Fruit fly (Drosophila melanogaster) whole organism, embryonic: ENCODE data around the gene nAChRalpha7.

Experiments used
- C15 ChIP-seq: fragments of 200-800 bp; sonication (Bioruptor generic); IDR thresholded peaks from 3 replicates; pipeline ENCODE4 v1.3.6; 2022; ENCODE audit warnings: missing biosample characterization, missing genetic modification characterization
- CG10366 ChIP-seq: fragments of 200-800 bp; sonication (Bioruptor generic); IDR thresholded peaks from 2 replicates; pipeline ENCODE4 v1.3.6; 2022; ENCODE audit warnings: missing biosample characterization, missing genetic modification characterization
- CG11398 ChIP-seq: fragments of 200-800 bp; sonication (Bioruptor generic); optimal IDR thresholded peaks from 2 replicates; lab custom pipeline; 2016; ENCODE audit warnings: missing biosample characterization, missing genetic modification characterization
- CG12071 ChIP-seq: fragments of 200-800 bp; sonication (Bioruptor generic); optimal IDR thresholded peaks from 3 replicates; lab custom pipeline; 2018; ENCODE audit warnings: missing biosample characterization, mild to moderate bottlenecking, missing genetic modification characterization
- CG12659 ChIP-seq: fragments of 200-800 bp; sonication (Bioruptor generic); optimal IDR thresholded peaks from 3 replicates; lab custom pipeline; 2017; ENCODE audit warnings: mild to moderate bottlenecking, missing biosample characterization, missing genetic modification reagents, missing genetic modification characterization
- CG12769 ChIP-seq: fragments of 200-800 bp; sonication (Bioruptor generic); optimal IDR thresholded peaks from 2 replicates; lab custom pipeline; 2019; ENCODE audit warnings: missing biosample characterization, mild to moderate bottlenecking, missing genetic modification characterization, moderate library complexity
- CG14860 ChIP-seq: fragments of 200-800 bp; sonication (Bioruptor generic); IDR thresholded peaks from 3 replicates; pipeline ENCODE4 v1.3.6; 2022; ENCODE audit warnings: missing biosample characterization, missing genetic modification characterization; ENCODE audit not compliant: partially characterized antibody
- CG2120 ChIP-seq: fragments of 200-800 bp; sonication (Bioruptor generic); optimal IDR thresholded peaks from 3 replicates; lab custom pipeline; 2016; ENCODE audit warnings: missing biosample characterization, missing genetic modification characterization
- CG2199 ChIP-seq: fragments of 200-800 bp; sonication (Bioruptor generic); IDR thresholded peaks from 3 replicates; pipeline ENCODE4 v1.3.6; 2022; ENCODE audit warnings: missing biosample characterization, missing genetic modification characterization
- CG30403 ChIP-seq: fragments of 200-800 bp; sonication (Bioruptor generic); optimal IDR thresholded peaks from 3 replicates; lab custom pipeline; 2016; ENCODE audit warnings: missing biosample characterization, missing genetic modification characterization
- CG31224 ChIP-seq: fragments of 200-800 bp; sonication (Bioruptor generic); IDR thresholded peaks from 2 replicates; pipeline ENCODE4 v1.3.6; 2022; ENCODE audit warnings: missing biosample characterization, missing genetic modification characterization
- CG31365 ChIP-seq: fragments of 200-800 bp; sonication (Bioruptor generic); optimal IDR thresholded peaks from 2 replicates; lab custom pipeline; 2018; ENCODE audit warnings: missing biosample characterization, mild to moderate bottlenecking, missing genetic modification characterization
- CG4820 ChIP-seq: fragments of 200-800 bp; sonication (Bioruptor generic); optimal IDR thresholded peaks from 3 replicates; lab custom pipeline; 2016; ENCODE audit warnings: missing biosample characterization, missing genetic modification characterization
- CG6175 ChIP-seq: fragments of 200-800 bp; sonication (Bioruptor generic); IDR thresholded peaks from 3 replicates; pipeline ENCODE4 v1.3.6; 2022; ENCODE audit warnings: missing biosample characterization, missing genetic modification characterization
- CG7928 ChIP-seq: fragments of 200-800 bp; sonication (Bioruptor generic); optimal IDR thresholded peaks from 2 replicates; lab custom pipeline; 2017; ENCODE audit warnings: missing biosample characterization, mild to moderate bottlenecking, missing genetic modification characterization
- CG7987 ChIP-seq: fragments of 200-800 bp; sonication (Bioruptor generic); optimal IDR thresholded peaks from 2 replicates; lab custom pipeline; 2018; ENCODE audit warnings: missing biosample characterization, mild to moderate bottlenecking, missing genetic modification characterization, moderate library complexity
- CG8290 ChIP-seq, 3 experiments: fragments of 200-800 bp; sonication (Bioruptor generic); optimal IDR thresholded peaks; 2 replicates each; lab custom pipeline; 2016 to 2019; ENCODE audit warnings: missing biosample characterization in 3 of 3, missing genetic modification characterization in 3 of 3, mild to moderate bottlenecking in 2 of 3, moderate library complexity in 1 of 3
- CG9437 ChIP-seq: fragments of 200-800 bp; sonication (Bioruptor generic); optimal IDR thresholded peaks from 2 replicates; lab custom pipeline; 2018; ENCODE audit warnings: missing biosample characterization, mild to moderate bottlenecking, missing genetic modification characterization
- Dbx ChIP-seq: fragments of 200-800 bp; sonication (Bioruptor generic); IDR thresholded peaks from 3 replicates; pipeline ENCODE4 v1.3.6; 2022; ENCODE audit warnings: missing biosample characterization, missing genetic modification characterization
- Dip3 ChIP-seq: fragments of 200-800 bp; sonication (Bioruptor generic); optimal IDR thresholded peaks from 3 replicates; lab custom pipeline; 2016; ENCODE audit warnings: missing biosample characterization, missing genetic modification characterization
- E2f2 ChIP-seq: fragments of 200-800 bp; sonication (Bioruptor generic); IDR thresholded peaks from 2 replicates; pipeline ENCODE4 v1.3.6; 2022; ENCODE audit warnings: missing biosample characterization, missing genetic modification characterization
- Fer1 ChIP-seq: fragments of 200-800 bp; sonication (Bioruptor generic); optimal IDR thresholded peaks from 2 replicates; lab custom pipeline; 2017; ENCODE audit warnings: missing biosample characterization, mild to moderate bottlenecking, missing genetic modification characterization
- Fer2 ChIP-seq: fragments of 200-800 bp; sonication (Bioruptor generic); optimal IDR thresholded peaks from 2 replicates; lab custom pipeline; 2018; ENCODE audit warnings: missing biosample characterization, mild to moderate bottlenecking, missing genetic modification characterization, moderate library complexity
- H15 ChIP-seq: fragments of 200-800 bp; sonication (Bioruptor generic); IDR thresholded peaks from 3 replicates; pipeline ENCODE4 v1.3.6; 2022; ENCODE audit warnings: missing biosample characterization, missing genetic modification characterization
- Hmr ChIP-seq: fragments of 200-800 bp; sonication (Bioruptor generic); optimal IDR thresholded peaks from 3 replicates; lab custom pipeline; 2017; ENCODE audit warnings: mild to moderate bottlenecking, missing biosample characterization, missing genetic modification reagents, missing genetic modification characterization
- Mes4 ChIP-seq: fragments of 200-800 bp; sonication (Bioruptor generic); optimal IDR thresholded peaks from 2 replicates; lab custom pipeline; 2016; ENCODE audit warnings: missing biosample characterization, missing genetic modification characterization
- Neu2 ChIP-seq: fragments of 200-800 bp; sonication (Bioruptor generic); optimal IDR thresholded peaks from 3 replicates; lab custom pipeline; 2016; ENCODE audit warnings: missing biosample characterization, missing genetic modification characterization, borderline replicate concordance
- Oli ChIP-seq: fragments of 200-800 bp; sonication (Bioruptor generic); optimal IDR thresholded peaks from 2 replicates; lab custom pipeline; 2018; ENCODE audit warnings: missing biosample characterization, mild to moderate bottlenecking, missing genetic modification characterization, moderate library complexity
- PHDP ChIP-seq: fragments of 200-800 bp; sonication (Bioruptor generic); optimal IDR thresholded peaks from 3 replicates; lab custom pipeline; 2018; ENCODE audit warnings: missing biosample characterization, mild to moderate bottlenecking, missing genetic modification characterization, moderate library complexity
- Poxn ChIP-seq: fragments of 200-800 bp; sonication (Bioruptor generic); IDR thresholded peaks from 2 replicates; pipeline ENCODE4 v1.3.6; 2022; ENCODE audit warnings: missing biosample characterization, missing genetic modification characterization
- Spps ChIP-seq: fragments of 200-800 bp; sonication (Bioruptor generic); optimal IDR thresholded peaks from 2 replicates; lab custom pipeline; 2018; ENCODE audit warnings: missing biosample characterization, mild to moderate bottlenecking, missing genetic modification characterization
- YL-1 ChIP-seq: fragments of 200-800 bp; sonication (Bioruptor generic); optimal IDR thresholded peaks from 3 replicates; lab custom pipeline; 2017; ENCODE audit warnings: missing biosample characterization, mild to moderate bottlenecking, missing genetic modification characterization
- chinmo ChIP-seq: fragments of 200-800 bp; sonication (Bioruptor generic); IDR thresholded peaks from 4 replicates; pipeline ENCODE4 v1.3.6; 2022; ENCODE audit warnings: missing biosample characterization, missing genetic modification characterization; ENCODE audit not compliant: partially characterized antibody
- crp ChIP-seq, 2 experiments: fragments of 200-800 bp; sonication (Bioruptor generic); optimal IDR thresholded peaks; 2 replicates in 1 of 2; 3 replicates in 1 of 2; lab custom pipeline; 2017; ENCODE audit warnings: missing biosample characterization in 2 of 2, missing genetic modification characterization in 2 of 2, mild to moderate bottlenecking in 1 of 2, moderate library complexity in 1 of 2
- da ChIP-seq: fragments of 200-800 bp; sonication (Bioruptor generic); optimal IDR thresholded peaks from 2 replicates; lab custom pipeline; 2016; ENCODE audit warnings: missing biosample characterization, missing genetic modification characterization
- en ChIP-seq: fragments of 200-800 bp; sonication (Bioruptor generic); optimal IDR thresholded peaks from 2 replicates; lab custom pipeline; 2016; ENCODE audit warnings: missing biosample characterization, missing genetic modification characterization
- grau ChIP-seq: fragments of 200-800 bp; optimal IDR thresholded peaks from 3 replicates; lab custom pipeline; 2019; ENCODE audit warnings: missing biosample characterization, mild to moderate bottlenecking, missing genetic modification characterization, moderate library complexity
- hkb ChIP-seq, 2 experiments: fragments of 200-800 bp in 1 of 2; fragments of >200 bp in 1 of 2; sonication (Bioruptor generic) in 1 of 2; IDR thresholded peaks in 1 of 2; optimal IDR thresholded peaks in 1 of 2; 2 replicates each; pipeline versions ENCODE4 v1.3.6 to Lab custom; 2017 to 2022; ENCODE audit warnings: missing biosample characterization in 1 of 2, missing genetic modification characterization in 1 of 2
- jigr1 ChIP-seq: fragments of 200-800 bp; sonication (Bioruptor generic); IDR thresholded peaks from 3 replicates; pipeline ENCODE4 v1.3.6; 2022; ENCODE audit warnings: missing biosample characterization, missing genetic modification characterization
- ken ChIP-seq: fragments of 200-800 bp; sonication (Bioruptor generic); IDR thresholded peaks from 3 replicates; pipeline ENCODE4 v1.3.6; 2022; ENCODE audit warnings: missing biosample characterization, missing genetic modification characterization
- kni ChIP-seq: fragments of 200-800 bp; sonication (Bioruptor generic); optimal IDR thresholded peaks from 3 replicates; lab custom pipeline; 2017; ENCODE audit warnings: mild to moderate bottlenecking, missing biosample characterization, missing genetic modification reagents, missing genetic modification characterization
- mirr ChIP-seq: fragments of 200-800 bp; sonication (Bioruptor generic); optimal IDR thresholded peaks from 3 replicates; lab custom pipeline; 2018; ENCODE audit warnings: missing biosample characterization, mild to moderate bottlenecking, missing genetic modification characterization
- pfk ChIP-seq: fragments of 200-800 bp; sonication (Bioruptor generic); optimal IDR thresholded peaks from 2 replicates; lab custom pipeline; 2018; ENCODE audit warnings: missing biosample characterization, mild to moderate bottlenecking, missing genetic modification characterization, moderate library complexity
- phol ChIP-seq: fragments of 200-800 bp; sonication (Bioruptor generic); optimal IDR thresholded peaks from 3 replicates; lab custom pipeline; 2018; ENCODE audit warnings: missing biosample characterization, mild to moderate bottlenecking, missing genetic modification characterization, moderate library complexity
- pum ChIP-seq: fragments of 200-800 bp; sonication (Bioruptor generic); optimal IDR thresholded peaks from 2 replicates; lab custom pipeline; 2016; ENCODE audit warnings: missing biosample characterization, missing genetic modification characterization
- run ChIP-seq: fragments of 200-800 bp; sonication (Bioruptor generic); optimal IDR thresholded peaks from 3 replicates; lab custom pipeline; 2018; ENCODE audit warnings: missing biosample characterization, mild to moderate bottlenecking, missing genetic modification characterization
- ssp ChIP-seq: fragments of 200-800 bp; sonication (Bioruptor generic); IDR thresholded peaks from 2 replicates; pipeline ENCODE4 v1.3.6; 2022; ENCODE audit warnings: missing biosample characterization, missing genetic modification characterization
- tll ChIP-seq, 2 experiments: fragments of 200-800 bp in 1 of 2; fragments of >200 bp in 1 of 2; sonication (Bioruptor generic) in 1 of 2; optimal IDR thresholded peaks; 2 replicates each; lab custom pipeline; 2017 to 2019; ENCODE audit warnings: missing biosample characterization in 2 of 2, missing genetic modification characterization in 2 of 2, mild to moderate bottlenecking in 1 of 2, moderate library complexity in 1 of 2
- toy ChIP-seq: fragments of 200-800 bp; sonication (Bioruptor generic); IDR thresholded peaks from 2 replicates; pipeline ENCODE4 v1.3.6; 2022; ENCODE audit warnings: missing biosample characterization, missing genetic modification characterization

nAChRalpha7 gene

DNA sequence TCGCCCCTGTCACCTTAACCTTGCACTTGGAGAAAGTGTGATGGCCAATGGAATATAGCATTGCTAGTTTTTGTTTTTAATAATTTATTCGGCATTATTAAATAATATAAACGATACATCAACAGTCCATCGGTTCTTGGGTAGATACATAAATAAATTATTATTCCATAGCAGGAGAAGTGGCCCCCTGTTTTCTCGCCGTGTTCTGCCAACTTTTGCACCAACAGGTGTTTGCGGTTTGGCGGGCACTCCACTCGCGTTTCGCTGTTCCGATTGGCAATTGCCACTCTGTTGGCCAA lies 24.5 kb downstream of the nAChRalpha7 start (continued):
- 0 out of 3 replicates have a peak, but pooled peaks have one; percentile 48 for TF ChIP-seq jigr1
- TF ChIP-seq CG12769 (tag; lab: Kevin White, UChicago): peak; percentile 93
- TF ChIP-seq hkb (optimal IDR thresholded peaks at IDR 0.05; lab: Kevin White, UChicago): no peak
- TF ChIP-seq hkb (GFP tag; IDR thresholded peaks at IDR 0.05; lab: Robert Waterston, UW): peak; percentile 81
- peak; percentile 61; the same call in 1 of the 2 replicates for TF ChIP-seq toy (GFP tag; lab: Robert Waterston, UW)
- TF ChIP-seq H15 (GFP tag; lab: Robert Waterston, UW): peak; percentile 69
- TF ChIP-seq kni (GFP tag; lab: Kevin White, UChicago): no peak
- peak; percentile 82 for TF ChIP-seq CG30403 (GFP tag; lab: Kevin White, UChicago)
- peak; percentile 69 for TF ChIP-seq CG12071 (GFP tag; lab: Kevin White, UChicago)
- peak in 1 of 2 experiments; percentile 19 for TF ChIP-seq crp (GFP tag; optimal IDR thresholded peaks at IDR 0.05; lab: Kevin White, UChicago)
- peak; percentile 76 for TF ChIP-seq phol (tag; lab: Kevin White, UChicago)
- peak; percentile 56; the same call in 1 of the 3 replicates for TF ChIP-seq CG2199 (GFP tag; lab: Robert Waterston, UW)
- TF ChIP-seq tll (GFP tag; optimal IDR thresholded peaks at IDR 0.05; lab: Kevin White, UChicago): no peak
- peak; percentile 76; the same call in 2 of the 3 replicates for TF ChIP-seq CG6175 (GFP tag; lab: Robert Waterston, UW)
- peak; percentile 55 for TF ChIP-seq E2f2 (GFP tag; lab: Robert Waterston, UW)
- TF ChIP-seq CG10366: peak; percentile 79
- 0 out of 3 replicates have a peak, but pooled peaks have one; percentile 43 for TF ChIP-seq ken (GFP tag; lab: Robert Waterston, UW)
- TF ChIP-seq Dbx (GFP tag; lab: Robert Waterston, UW): peak; percentile 93
- no peak for TF ChIP-seq Neu2 (GFP tag; lab: Kevin White, UChicago)
- peak; percentile 35 for TF ChIP-seq CG31365 (tag; lab: Kevin White, UChicago)
- TF ChIP-seq CG12659: peak; percentile 85
- no peak for TF ChIP-seq pfk (GFP tag; lab: Kevin White, UChicago)
- no peak for TF ChIP-seq da (GFP tag; lab: Kevin White, UChicago)
- TF ChIP-seq run (tag; lab: Kevin White, UChicago): peak; percentile 35
- peak; percentile 49 for TF ChIP-seq CG8290 (GFP tag; optimal IDR thresholded peaks at IDR 0.05; lab: Kevin White, UChicago)
- TF ChIP-seq CG8290 (tag; optimal IDR thresholded peaks at IDR 0.05; lab: Kevin White, UChicago): peak in 1 of 2 experiments; percentile 80
- peak; percentile 26 for TF ChIP-seq CG9437 (GFP tag; lab: Kevin White, UChicago)
- TF ChIP-seq CG11398 (GFP tag; lab: Kevin White, UChicago): peak; percentile 20
- TF ChIP-seq en (GFP tag; lab: Kevin White, UChicago): peak; percentile 23
- TF ChIP-seq Hmr (GFP tag; lab: Kevin White, UChicago): peak; percentile 95
- TF ChIP-seq chinmo (GFP tag; lab: Robert Waterston, UW): 0 out of 4 replicates have a peak, but pooled peaks have one; percentile 37
- TF ChIP-seq Poxn: peak; percentile 79
- TF ChIP-seq pum (GFP tag; lab: Kevin White, UChicago): peak; percentile 39
- peak; percentile 38 for TF ChIP-seq CG7987 (GFP tag; lab: Kevin White, UChicago)
- TF ChIP-seq ssp (GFP tag; lab: Robert Waterston, UW): peak; percentile 66
- peak; percentile 96 for TF ChIP-seq CG2120
- TF ChIP-seq C15 (GFP tag; lab: Robert Waterston, UW): 0 out of 3 replicates have a peak, but pooled peaks have one; percentile 58
- peak; percentile 56 for TF ChIP-seq CG7928 (GFP tag; lab: Kevin White, UChicago)
- peak; percentile 87 for TF ChIP-seq PHDP
- peak; percentile 91 for TF ChIP-seq Fer1 (GFP tag; lab: Kevin White, UChicago)
- peak; percentile 87 for TF ChIP-seq grau (tag; lab: Kevin White, UChicago)
- TF ChIP-seq CG4820 (GFP tag; lab: Kevin White, UChicago): peak; percentile 69
- peak; percentile 36 for TF ChIP-seq Fer2 (tag; lab: Kevin White, UChicago)
- TF ChIP-seq Oli (tag; lab: Kevin White, UChicago): peak; percentile 81
- TF ChIP-seq Spps (tag; lab: Kevin White, UChicago): peak; percentile 51
- TF ChIP-seq CG31224 (GFP tag; lab: Robert Waterston, UW): peak; percentile 71
- TF ChIP-seq Dip3 (GFP tag; lab: Kevin White, UChicago): peak; percentile 81
- TF ChIP-seq YL-1 (GFP tag; lab: Kevin White, UChicago): no peak
- TF ChIP-seq CG14860 (GFP tag; lab: Robert Waterston, UW): no peak
- peak; percentile 48 for TF ChIP-seq mirr
- peak; percentile 44 for TF ChIP-seq Mes4
